Worm (Caenorhabditis elegans) whole organism, late embryonic: ENCODE measurements around the gene F49E11.7.

Source experiments
- C08G9.2 ChIP-seq: sonication (generic microtip); optimal IDR thresholded peaks from 2 replicates; lab custom pipeline; 2016; ENCODE audit warnings: mild to moderate bottlenecking, missing genetic modification characterization, moderate library complexity, missing compliant biosample characterization
- K09A11.1 ChIP-seq: sonication (generic microtip); optimal IDR thresholded peaks from 2 replicates; lab custom pipeline; 2017; ENCODE audit warnings: antibody characterized with exemption, mild to moderate bottlenecking, missing genetic modification characterization, missing compliant biosample characterization; ENCODE audit not compliant: insufficient read depth
- ceh-18 ChIP-seq: sonication (generic microtip); optimal IDR thresholded peaks from 2 replicates; lab custom pipeline; 2016; ENCODE audit warnings: missing genetic modification characterization, missing compliant biosample characterization
- ceh-19 ChIP-seq: fragments of 200-800 bp; sonication (Bioruptor generic); optimal IDR thresholded peaks from 2 replicates; lab custom pipeline; 2018; ENCODE audit warnings: mild to moderate bottlenecking, missing genetic modification characterization, missing compliant biosample characterization
- ceh-2 ChIP-seq: sonication (generic microtip); optimal IDR thresholded peaks from 2 replicates; lab custom pipeline; 2016; ENCODE audit warnings: missing genotype, missing genetic modification characterization, missing compliant biosample characterization
- ceh-31 ChIP-seq: sonication (generic microtip); optimal IDR thresholded peaks from 2 replicates; lab custom pipeline; 2016; ENCODE audit warnings: missing genetic modification characterization, missing compliant biosample characterization
- ceh-34 ChIP-seq: sonication (generic microtip); optimal IDR thresholded peaks from 2 replicates; lab custom pipeline; 2016; ENCODE audit warnings: mild to moderate bottlenecking, missing genetic modification characterization, missing compliant biosample characterization
- ceh-45 ChIP-seq: fragments of 200-800 bp; sonication (Bioruptor generic); IDR thresholded peaks from 2 replicates; pipeline ENCODE4 v1.3.6; 2022; ENCODE audit warnings: missing genetic modification reagents, missing genetic modification characterization, missing compliant biosample characterization
- ceh-48 ChIP-seq: sonication (generic microtip); optimal IDR thresholded peaks from 2 replicates; lab custom pipeline; 2016; ENCODE audit warnings: missing genetic modification characterization, inconsistent platforms, missing compliant biosample characterization
- ceh-6 ChIP-seq: fragments of 200-800 bp; sonication (Bioruptor generic); optimal IDR thresholded peaks from 2 replicates; lab custom pipeline; 2018; ENCODE audit warnings: mild to moderate bottlenecking, missing genetic modification characterization, missing compliant biosample characterization
- che-1 ChIP-seq: sonication (generic microtip); optimal IDR thresholded peaks from 2 replicates; lab custom pipeline; 2016; ENCODE audit warnings: mild to moderate bottlenecking, missing genetic modification characterization, missing compliant biosample characterization
- dmd-4 ChIP-seq: sonication (generic microtip); optimal IDR thresholded peaks from 2 replicates; lab custom pipeline; 2016; ENCODE audit warnings: borderline replicate concordance, missing genetic modification characterization, missing compliant biosample characterization
- dve-1 ChIP-seq: sonication (generic microtip); optimal IDR thresholded peaks from 2 replicates; lab custom pipeline; 2017; ENCODE audit warnings: antibody characterized with exemption, mild to moderate bottlenecking, missing genetic modification characterization, missing compliant biosample characterization
- elt-2 ChIP-seq: sonication (generic microtip); optimal IDR thresholded peaks from 2 replicates; lab custom pipeline; 2016; ENCODE audit warnings: missing genetic modification reagents, missing genetic modification characterization, missing compliant biosample characterization
- ets-4 ChIP-seq: sonication (generic microtip); optimal IDR thresholded peaks from 2 replicates; lab custom pipeline; 2016; ENCODE audit warnings: missing genetic modification characterization, missing compliant biosample characterization
- fax-1 ChIP-seq: sonication (generic microtip); optimal IDR thresholded peaks from 2 replicates; lab custom pipeline; 2016; ENCODE audit warnings: missing genotype, missing genetic modification characterization, missing compliant biosample characterization
- fkh-10 ChIP-seq: fragments of 150-350 bp; optimal IDR thresholded peaks from 2 replicates; lab custom pipeline; 2014; ENCODE audit warnings: missing biosample characterization, missing genetic modification reagents, missing genetic modification characterization
- fkh-6 ChIP-seq: sonication (generic microtip); optimal IDR thresholded peaks from 2 replicates; lab custom pipeline; 2016; ENCODE audit warnings: missing genetic modification characterization, missing compliant biosample characterization
- hlh-15 ChIP-seq: sonication (generic microtip); optimal IDR thresholded peaks from 2 replicates; lab custom pipeline; 2016; ENCODE audit warnings: missing genetic modification characterization, missing compliant biosample characterization
- hlh-30 ChIP-seq: sonication (generic microtip); optimal IDR thresholded peaks from 2 replicates; lab custom pipeline; 2017; ENCODE audit warnings: antibody characterized with exemption, missing genetic modification characterization, missing compliant biosample characterization; ENCODE audit not compliant: insufficient read depth
- hlh-6 ChIP-seq: sonication (generic microtip); optimal IDR thresholded peaks from 2 replicates; lab custom pipeline; 2016; ENCODE audit warnings: missing genotype, missing genetic modification characterization, missing compliant biosample characterization
- madf-2 ChIP-seq: sonication (generic microtip); optimal IDR thresholded peaks from 2 replicates; lab custom pipeline; 2017; ENCODE audit warnings: missing genetic modification characterization, missing compliant biosample characterization
- nfya-1 ChIP-seq: sonication (generic microtip); optimal IDR thresholded peaks from 2 replicates; lab custom pipeline; 2017; ENCODE audit warnings: missing genetic modification characterization, mild to moderate bottlenecking, missing compliant biosample characterization, antibody characterized with exemption, moderate library complexity
- npax-4 ChIP-seq: sonication (generic microtip); optimal IDR thresholded peaks from 2 replicates; lab custom pipeline; 2016; ENCODE audit warnings: missing genetic modification characterization, missing compliant biosample characterization
- pat-9 ChIP-seq: fragments of 200-800 bp; sonication (Bioruptor generic); optimal IDR thresholded peaks from 2 replicates; lab custom pipeline; 2018; ENCODE audit warnings: mild to moderate bottlenecking, missing genetic modification characterization, moderate library complexity, missing compliant biosample characterization
- pha-4 ChIP-seq: fragments of 150-350 bp; optimal IDR thresholded peaks from 2 replicates; lab custom pipeline; 2018; ENCODE audit warnings: missing biosample characterization, missing genetic modification reagents, missing genetic modification characterization
- pros-1 ChIP-seq: fragments of 150-350 bp; optimal IDR thresholded peaks from 2 replicates; lab custom pipeline; 2014; ENCODE audit warnings: missing biosample characterization, missing genetic modification reagents, missing genetic modification characterization
- ref-2 ChIP-seq: sonication (generic microtip); optimal IDR thresholded peaks from 2 replicates; lab custom pipeline; 2016; ENCODE audit warnings: missing genetic modification characterization, missing compliant biosample characterization
- rnt-1 ChIP-seq: sonication (generic microtip); optimal IDR thresholded peaks from 2 replicates; lab custom pipeline; 2016; ENCODE audit warnings: missing genetic modification characterization, missing compliant biosample characterization
- sdc-2 ChIP-seq: sonication (generic microtip); optimal IDR thresholded peaks from 2 replicates; lab custom pipeline; 2016; ENCODE audit warnings: missing genotype, missing genetic modification characterization, missing compliant biosample characterization
- sox-2 ChIP-seq: fragments of 200-800 bp; sonication (Bioruptor generic); IDR thresholded peaks from 2 replicates; pipeline ENCODE4 v1.3.6; 2022; ENCODE audit warnings: missing genetic modification reagents, missing genetic modification characterization, missing compliant biosample characterization
- sox-4 ChIP-seq: sonication (generic microtip); optimal IDR thresholded peaks from 2 replicates; lab custom pipeline; 2017; ENCODE audit warnings: mild to moderate bottlenecking, missing genetic modification characterization, inconsistent platforms, missing compliant biosample characterization
- syd-9 ChIP-seq: sonication (generic microtip); optimal IDR thresholded peaks from 2 replicates; lab custom pipeline; 2016; ENCODE audit warnings: mild to moderate bottlenecking, missing genetic modification characterization, moderate library complexity, missing compliant biosample characterization
- tbx-2 ChIP-seq: sonication (generic microtip); optimal IDR thresholded peaks from 2 replicates; lab custom pipeline; 2016; ENCODE audit warnings: missing genetic modification characterization, missing compliant biosample characterization
- unc-3 ChIP-seq, 2 experiments: fragments of 200-800 bp in 1 of 2; sonication (Bioruptor generic) in 1 of 2; sonication (generic microtip) in 1 of 2; conservative IDR thresholded peaks in 1 of 2; optimal IDR thresholded peaks in 1 of 2; 2 replicates each; pipeline versions ENCODE4 v1.3.6 to Lab custom; 2016 to 2022; ENCODE audit warnings: missing compliant biosample characterization in 2 of 2, missing genetic modification characterization in 2 of 2, missing genetic modification reagents in 1 of 2
- unc-42 ChIP-seq: sonication (generic microtip); optimal IDR thresholded peaks from 2 replicates; lab custom pipeline; 2016; ENCODE audit warnings: missing genotype, missing genetic modification characterization, missing compliant biosample characterization
- unc-55 ChIP-seq: sonication (generic microtip); optimal IDR thresholded peaks from 2 replicates; lab custom pipeline; 2017; ENCODE audit warnings: missing biosample characterization, missing genetic modification reagents, missing genetic modification characterization
- unc-86 ChIP-seq: sonication (generic microtip); optimal IDR thresholded peaks from 2 replicates; lab custom pipeline; 2016; ENCODE audit warnings: missing genetic modification characterization, missing compliant biosample characterization

Gene F49E11.7

ce11 chrIV:13028746-13029673 lies 23.7 kb upstream of the F49E11.7 start:
- TF ChIP-seq madf-2 (no peak), K09A11.1 (tag; lab: Kevin White, UChicago) (no peak), syd-9 (no peak), ceh-34 (peak; percentile 79), sox-2 (GFP tag; lab: Robert Waterston, UW) (no peak)

- TF ChIP-seq ceh-6 (GFP tag; lab: Kevin White, UChicago) (no peak), hlh-30 (tag; lab: Kevin White, UChicago) (peak; percentile 11), syd-9 (no peak), ceh-2 (tag; lab: Kevin White, UChicago) (peak; percentile 16), tbx-2 (tag; lab: Kevin White, UChicago) (peak; percentile 35), npax-4 (no peak), fkh-10 (GFP tag; lab: Kevin White, UChicago) (no peak), ref-2 (peak; percentile 59), pat-9 (tag; lab: Kevin White, UChicago) (no peak), sox-4 (no peak), sox-2 (GFP tag; lab: Robert Waterston, UW) (peak; percentile 80), ceh-19 (peak; percentile 71), nfya-1 (tag; lab: Kevin White, UChicago) (peak; percentile 47), ceh-34 (peak; percentile 41), elt-2 (tag; lab: Kevin White, UChicago) (peak; percentile 1), sdc-2 (tag; lab: Kevin White, UChicago) (peak; percentile 49), unc-3 (GFP tag; conservative IDR thresholded peaks at IDR 0.05; lab: Robert Waterston, UW) (no peak), unc-3 (tag; optimal IDR thresholded peaks at IDR 0.05; lab: Kevin White, UChicago) (no peak), C08G9.2 (tag; lab: Kevin White, UChicago) (peak; percentile 33), dve-1 (peak; percentile 47), unc-86 (tag; lab: Kevin White, UChicago) (peak; percentile 16), ceh-18 (no peak), ets-4 (tag; lab: Kevin White, UChicago) (no peak), ceh-45 (GFP tag; lab: Robert Waterston, UW) (no peak), rnt-1 (tag; lab: Kevin White, UChicago) (peak; percentile 45), fkh-6 (tag; lab: Kevin White, UChicago) (no peak), unc-42 (tag; lab: Kevin White, UChicago) (peak; percentile 4), pros-1 (no peak), dmd-4 (tag; lab: Kevin White, UChicago) (no peak), fax-1 (tag; lab: Kevin White, UChicago) (peak; percentile 40), pha-4 (no peak), unc-55 (GFP tag; lab: Kevin White, UChicago) (peak; percentile 11), ceh-48 (tag; lab: Kevin White, UChicago) (no peak), ceh-31 (tag; lab: Kevin White, UChicago) (peak; percentile 83), hlh-15 (tag; lab: Kevin White, UChicago) (no peak), che-1 (tag; lab: Kevin White, UChicago) (peak; percentile 32), madf-2 (peak; percentile 41), hlh-6 (tag; lab: Kevin White, UChicago) (peak; percentile 66)
Observed at ce11 chrIV:13029674-13030466, 22.8 kb upstream of the F49E11.7 start.
